Worm (Caenorhabditis elegans) whole organism, L4 larva: ENCODE results near the gene C30G12.1.

Experiments used
- F26F4.8 ChIP-seq: fragments of 200-800 bp; sonication (Bioruptor generic); conservative IDR thresholded peaks from 2 replicates; pipeline ENCODE4 v1.3.6; 2022; ENCODE audit warnings: missing genetic modification characterization, missing compliant biosample characterization
- F37D6.2 ChIP-seq: sonication (generic microtip); optimal IDR thresholded peaks from 2 replicates; lab custom pipeline; 2016; ENCODE audit warnings: mild to moderate bottlenecking, missing genetic modification characterization, missing compliant biosample characterization
- T26A8.4 ChIP-seq: fragments of 200-800 bp; sonication (Bioruptor generic); IDR thresholded peaks from 2 replicates; pipeline ENCODE4 v1.3.6; 2022; ENCODE audit warnings: missing genetic modification characterization, missing compliant biosample characterization
- ZK337.2 ChIP-seq: fragments of 200-800 bp; sonication (Bioruptor generic); IDR thresholded peaks from 2 replicates; pipeline ENCODE4 v1.3.6; 2022; ENCODE audit warnings: missing genetic modification reagents, missing genetic modification characterization, missing compliant biosample characterization
- aha-1 ChIP-seq: fragments of 150-350 bp; peaks from one replicate; lab custom pipeline; 2014; ENCODE audit warnings: missing biosample characterization, missing genetic modification characterization
- ama-1 ChIP-seq: fragments of 150-350 bp; optimal IDR thresholded peaks from 2 replicates; lab custom pipeline; 2014; ENCODE audit warnings: inconsistent platforms, mixed read lengths
- arid-1 ChIP-seq: fragments of 200-800 bp; sonication (Bioruptor generic); conservative IDR thresholded peaks from 2 replicates; pipeline ENCODE4 v1.3.6; 2022; ENCODE audit warnings: missing genetic modification reagents, missing genetic modification characterization, missing compliant biosample characterization
- ceh-44 ChIP-seq: fragments of 200-800 bp; sonication (Bioruptor generic); IDR thresholded peaks from 2 replicates; pipeline ENCODE4 v1.3.6; 2022; ENCODE audit warnings: missing genetic modification reagents, missing genetic modification characterization, missing compliant biosample characterization
- ceh-62 ChIP-seq: sonication (generic microtip); optimal IDR thresholded peaks from 2 replicates; lab custom pipeline; 2017; ENCODE audit warnings: missing biosample characterization, missing genetic modification characterization
- ces-1 ChIP-seq: fragments of 150-350 bp; sonication (generic microtip); optimal IDR thresholded peaks from 4 replicates; lab custom pipeline; 2014; ENCODE audit warnings: missing biosample characterization, missing genetic modification reagents, missing genetic modification characterization
- daf-16 ChIP-seq, 3 experiments: sonication (generic microtip); optimal IDR thresholded peaks; 2 replicates each; lab custom pipeline; 2016 to 2017; ENCODE audit warnings: missing genetic modification characterization in 3 of 3, missing genetic modification reagents in 3 of 3, mild to moderate bottlenecking in 2 of 3, missing compliant biosample characterization in 2 of 3, missing biosample characterization in 1 of 3, moderate library complexity in 1 of 3
- dmd-6 ChIP-seq: fragments of 200-800 bp; sonication (Bioruptor generic); IDR thresholded peaks from 2 replicates; pipeline ENCODE4 v1.3.6; 2022; ENCODE audit warnings: missing genetic modification reagents, missing genetic modification characterization, missing compliant biosample characterization
- dpl-1 ChIP-seq: fragments of 150-350 bp; optimal IDR thresholded peaks from 2 replicates; lab custom pipeline; 2014; ENCODE audit warnings: missing biosample characterization, missing genetic modification reagents, missing genetic modification characterization
- duxl-1 ChIP-seq: sonication (generic microtip); optimal IDR thresholded peaks from 2 replicates; lab custom pipeline; 2016; ENCODE audit warnings: mild to moderate bottlenecking, missing genetic modification characterization, moderate library complexity, missing compliant biosample characterization; ENCODE audit not compliant: poor library complexity
- dve-1 ChIP-seq: sonication (generic microtip); optimal IDR thresholded peaks from 2 replicates; lab custom pipeline; 2017; ENCODE audit warnings: antibody characterized with exemption, mild to moderate bottlenecking, missing genetic modification characterization, missing compliant biosample characterization; ENCODE audit not compliant: insufficient read depth
- hlh-11 ChIP-seq: fragments of 200-800 bp; sonication (Bioruptor generic); optimal IDR thresholded peaks from 2 replicates; lab custom pipeline; 2018; ENCODE audit warnings: mild to moderate bottlenecking, missing genetic modification characterization, missing compliant biosample characterization
- hlh-30 ChIP-seq: sonication (generic microtip); optimal IDR thresholded peaks from 2 replicates; lab custom pipeline; 2017; ENCODE audit warnings: antibody characterized with exemption, mild to moderate bottlenecking, missing genetic modification characterization, missing compliant biosample characterization; ENCODE audit not compliant: insufficient read depth
- jun-1 ChIP-seq: fragments of 150-350 bp; optimal IDR thresholded peaks from 2 replicates; lab custom pipeline; 2014; ENCODE audit warnings: missing biosample characterization, missing genetic modification reagents, missing genetic modification characterization
- lim-7 ChIP-seq: fragments of 200-800 bp; sonication (Bioruptor generic); IDR thresholded peaks from 2 replicates; pipeline ENCODE4 v1.3.6; 2022; ENCODE audit warnings: missing genetic modification characterization, missing compliant biosample characterization
- lin-13 ChIP-seq: fragments of 150-350 bp; optimal IDR thresholded peaks from 2 replicates; lab custom pipeline; 2014; ENCODE audit warnings: missing biosample characterization, missing genetic modification reagents, missing genetic modification characterization
- lin-29 ChIP-seq: fragments of 200-800 bp; sonication (Bioruptor generic); IDR thresholded peaks from 2 replicates; pipeline ENCODE4 v1.3.6; 2022; ENCODE audit warnings: missing genetic modification reagents, missing genetic modification characterization, missing compliant biosample characterization
- lsy-2 ChIP-seq, 2 experiments: fragments of 150-350 bp in 1 of 2; sonication (generic microtip) in 1 of 2; optimal IDR thresholded peaks; 2 replicates each; lab custom pipeline; 2014 to 2017; ENCODE audit warnings: missing biosample characterization in 2 of 2, missing genetic modification characterization in 2 of 2
- madf-9 ChIP-seq: fragments of 200-800 bp; sonication (Bioruptor generic); conservative IDR thresholded peaks from 2 replicates; pipeline ENCODE4 v1.3.6; 2022; ENCODE audit warnings: missing genetic modification reagents, missing genetic modification characterization, missing compliant biosample characterization
- mdl-1 ChIP-seq, 2 experiments: fragments of 150-350 bp in 1 of 2; sonication (generic microtip) in 1 of 2; optimal IDR thresholded peaks; 2 replicates each; lab custom pipeline; 2014 to 2017; ENCODE audit warnings: missing biosample characterization in 2 of 2, missing genetic modification characterization in 2 of 2
- mep-1 ChIP-seq: fragments of 150-350 bp; sonication (generic microtip); optimal IDR thresholded peaks from 3 replicates; lab custom pipeline; 2014; ENCODE audit warnings: missing biosample characterization, missing genetic modification characterization
- mxl-2 ChIP-seq: fragments of 200-800 bp; sonication (Bioruptor generic); conservative IDR thresholded peaks from 2 replicates; pipeline ENCODE4 v1.3.6; 2022; ENCODE audit warnings: missing genetic modification reagents, missing genetic modification characterization, missing compliant biosample characterization
- mxl-3 ChIP-seq: fragments of 200-800 bp; sonication (Bioruptor generic); optimal IDR thresholded peaks from 2 replicates; lab custom pipeline; 2018; ENCODE audit warnings: mild to moderate bottlenecking, missing genetic modification characterization, missing compliant biosample characterization
- nhr-10 ChIP-seq: fragments of 150-350 bp; optimal IDR thresholded peaks from 2 replicates; lab custom pipeline; 2014; ENCODE audit warnings: missing biosample characterization, missing genetic modification characterization
- nhr-102 ChIP-seq: sonication (generic microtip); optimal IDR thresholded peaks from 2 replicates; lab custom pipeline; 2016; ENCODE audit warnings: mild to moderate bottlenecking, missing genetic modification characterization, moderate library complexity, missing compliant biosample characterization
- nhr-237 ChIP-seq: sonication (generic microtip); optimal IDR thresholded peaks from 2 replicates; lab custom pipeline; 2017; ENCODE audit warnings: missing biosample characterization, missing genetic modification characterization
- nhr-28 ChIP-seq: fragments of 150-350 bp; optimal IDR thresholded peaks from 2 replicates; lab custom pipeline; 2014; ENCODE audit warnings: missing biosample characterization, missing genetic modification characterization
- nhr-77 ChIP-seq: fragments of 150-350 bp; optimal IDR thresholded peaks from 2 replicates; lab custom pipeline; 2014; ENCODE audit warnings: missing biosample characterization, missing genetic modification characterization
- php-3 ChIP-seq: fragments of 200-800 bp; sonication (Bioruptor generic); IDR thresholded peaks from 2 replicates; pipeline ENCODE4 v1.3.6; 2022; ENCODE audit warnings: missing genetic modification reagents, missing genetic modification characterization, missing compliant biosample characterization
- pqm-1 ChIP-seq: sonication (generic microtip); optimal IDR thresholded peaks from 2 replicates; lab custom pipeline; 2017; ENCODE audit warnings: missing biosample characterization, missing genetic modification characterization
- saeg-2 ChIP-seq: fragments of 200-800 bp; sonication (Bioruptor generic); IDR thresholded peaks from 2 replicates; pipeline ENCODE4 v1.3.6; 2022; ENCODE audit warnings: missing genetic modification reagents, missing genetic modification characterization, missing compliant biosample characterization
- snpc-1.2 ChIP-seq: fragments of 200-800 bp; sonication (Bioruptor generic); IDR thresholded peaks from 2 replicates; pipeline ENCODE4 v1.3.6; 2022; ENCODE audit warnings: missing genetic modification reagents, missing genetic modification characterization, missing compliant biosample characterization
- snpc-4 ChIP-seq: fragments of 150-350 bp; optimal IDR thresholded peaks from 2 replicates; lab custom pipeline; 2014; ENCODE audit warnings: missing biosample characterization, missing genetic modification characterization
- spr-3 ChIP-seq: fragments of 200-800 bp; sonication (Bioruptor generic); optimal IDR thresholded peaks from 2 replicates; lab custom pipeline; 2018; ENCODE audit warnings: mild to moderate bottlenecking, missing genetic modification characterization, missing compliant biosample characterization
- tra-1 ChIP-seq: fragments of 200-800 bp; sonication (Bioruptor generic); IDR thresholded peaks from 2 replicates; pipeline ENCODE4 v1.3.6; 2022; ENCODE audit warnings: missing genetic modification reagents, missing genetic modification characterization, missing compliant biosample characterization
- unc-62 ChIP-seq, 3 experiments: fragments of 150-350 bp in 1 of 3; sonication (generic microtip); optimal IDR thresholded peaks in 2 of 3; peaks in 1 of 3; 1 replicate in 1 of 3; 2 replicates in 2 of 3; lab custom pipeline; 2014 to 2017; ENCODE audit warnings: missing biosample characterization in 3 of 3, missing genetic modification characterization in 3 of 3, missing genetic modification reagents in 3 of 3, missing genotype in 1 of 3
- vab-7 ChIP-seq: fragments of 200-800 bp; sonication (Bioruptor generic); IDR thresholded peaks from 2 replicates; pipeline ENCODE4 v1.3.6; 2022; ENCODE audit warnings: missing genetic modification reagents, missing genetic modification characterization, missing compliant biosample characterization
- zag-1 ChIP-seq: fragments of 150-350 bp; optimal IDR thresholded peaks from 2 replicates; lab custom pipeline; 2014; ENCODE audit warnings: missing biosample characterization, missing genetic modification characterization

C30G12.1 gene

ce11 chrII:7277925-7278324, 21.2 kb upstream of the C30G12.1 start (continued):
- no peak for TF ChIP-seq mep-1 (tag; lab: Kevin White, UChicago)
- TF ChIP-seq, all 104 proteins: peak for 7

DNA sequence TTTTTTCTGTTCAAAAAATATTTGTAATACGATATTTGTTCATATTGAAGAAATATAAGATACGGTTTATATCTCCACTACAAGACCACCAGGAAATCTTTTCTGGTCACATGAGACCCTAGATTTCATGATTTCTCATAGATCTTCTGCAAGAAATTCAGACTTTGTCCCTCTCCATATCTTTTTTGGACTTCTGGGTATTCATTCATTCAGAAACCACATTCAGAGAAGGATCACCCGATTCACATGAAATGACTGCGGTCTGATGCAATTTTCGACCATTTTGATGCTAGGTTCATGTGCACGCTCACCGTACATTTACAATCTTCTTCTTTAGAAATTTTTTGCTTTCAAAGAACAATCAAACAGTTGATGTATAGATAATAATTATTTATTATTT, 19.3 kb upstream of the C30G12.1 start:
- TF ChIP-seq nhr-28 (tag; lab: Kevin White, UChicago) = peak; percentile 73
- TF ChIP-seq hlh-30 (tag; lab: Kevin White, UChicago) = peak; percentile 38
- peak in 1 of 2 experiments; percentile 63 for TF ChIP-seq unc-62 (GFP tag; optimal IDR thresholded peaks at IDR 0.05 in 1 of 2; lab: Kevin White, UChicago)
- no peak for TF ChIP-seq unc-62 (tag; optimal IDR thresholded peaks at IDR 0.05; lab: Kevin White, UChicago)
- peak; percentile 51 for TF ChIP-seq hlh-11
- no peak for TF ChIP-seq saeg-2 (GFP tag; lab: Robert Waterston, UW)
- TF ChIP-seq spr-3 = no peak
- peak in 1 of 2 experiments; percentile 67 for TF ChIP-seq mdl-1 (tag; optimal IDR thresholded peaks at IDR 0.05; lab: Kevin White, UChicago)
- TF ChIP-seq, all 104 proteins: peak for 5

ce11 chrII:7280584-7280983, 18.6 kb upstream of the C30G12.1 start:
- TF ChIP-seq hlh-11 (peak; percentile 36), pqm-1 (tag; lab: Kevin White, UChicago) (peak; percentile 21), dmd-6 (GFP tag; lab: Robert Waterston, UW) (peak; percentile 65), hlh-30 (tag; lab: Kevin White, UChicago) (peak; percentile 46), dve-1 (no peak), unc-62 (GFP tag; optimal IDR thresholded peaks at IDR 0.05 in 1 of 2; lab: Kevin White, UChicago) (peak in 1 of 2 experiments; percentile 59), unc-62 (tag; optimal IDR thresholded peaks at IDR 0.05; lab: Kevin White, UChicago) (no peak), zag-1 (tag; lab: Kevin White, UChicago) (no peak), mxl-3 (peak; percentile 29), mdl-1 (tag; optimal IDR thresholded peaks at IDR 0.05; lab: Kevin White, UChicago) (peak in 1 of 2 experiments; percentile 38), T26A8.4 (GFP tag; lab: Robert Waterston, UW) (no peak), daf-16 (GFP tag; optimal IDR thresholded peaks at IDR 0.05; lab: Kevin White, UChicago) (no peak), daf-16 (tag; optimal IDR thresholded peaks at IDR 0.05; lab: Kevin White, UChicago) (peak; percentile 3), lsy-2 (tag; optimal IDR thresholded peaks at IDR 0.05; lab: Kevin White, UChicago) (no peak), nhr-28 (tag; lab: Kevin White, UChicago) (peak; percentile 82)

- TF ChIP-seq snpc-4 (tag; lab: Kevin White, UChicago) (no peak), nhr-237 (tag; lab: Kevin White, UChicago) (no peak), aha-1 (peak; percentile 84), lin-29 (GFP tag; lab: Robert Waterston, UW) (no peak)
Measured at ce11 chrII:7283063-7283462, 16.1 kb upstream of the C30G12.1 start.

- TF ChIP-seq nhr-10 (tag; lab: Kevin White, UChicago) = no peak
- TF ChIP-seq F26F4.8 (GFP tag; lab: Robert Waterston, UW) = no peak
- TF ChIP-seq ama-1 = no peak
- peak; percentile 71; the same call in 1 of the 2 replicates for TF ChIP-seq tra-1 (GFP tag; lab: Robert Waterston, UW)
- TF ChIP-seq snpc-1.2 = no peak
- TF ChIP-seq F37D6.2 (tag; lab: Kevin White, UChicago) = no peak
- TF ChIP-seq nhr-77 (tag; lab: Kevin White, UChicago) = peak; percentile 51
- TF ChIP-seq mxl-2 = no peak
- no peak for TF ChIP-seq duxl-1 (tag; lab: Kevin White, UChicago)
- no peak for TF ChIP-seq lin-29 (GFP tag; lab: Robert Waterston, UW)
- no peak for TF ChIP-seq ZK337.2 (GFP tag; lab: Robert Waterston, UW)
- TF ChIP-seq dpl-1 (GFP tag; lab: Kevin White, UChicago) = no peak
- TF ChIP-seq ceh-62 (tag; lab: Kevin White, UChicago) = no peak
- TF ChIP-seq ces-1 (GFP tag; lab: Kevin White, UChicago) = no peak
- TF ChIP-seq lim-7 (GFP tag; lab: Robert Waterston, UW) = no peak
- TF ChIP-seq mdl-1 (tag; optimal IDR thresholded peaks at IDR 0.05; lab: Kevin White, UChicago) = peak in 1 of 2 experiments; percentile 68
- no peak for TF ChIP-seq ceh-44 (GFP tag; lab: Robert Waterston, UW)
- TF ChIP-seq mxl-3 = peak; percentile 38
- no peak for TF ChIP-seq jun-1 (tag; lab: Kevin White, UChicago)
- TF ChIP-seq php-3 (GFP tag; lab: Robert Waterston, UW) = peak; percentile 63; the same call in 1 of the 2 replicates
- TF ChIP-seq nhr-102 (tag; lab: Kevin White, UChicago) = no peak
- TF ChIP-seq arid-1 (GFP tag; lab: Robert Waterston, UW) = no peak
- no peak for TF ChIP-seq lin-13 (GFP tag; lab: Kevin White, UChicago)
- TF ChIP-seq madf-9 (GFP tag; lab: Robert Waterston, UW) = no peak
- TF ChIP-seq lsy-2 (tag; optimal IDR thresholded peaks at IDR 0.05; lab: Kevin White, UChicago) = peak in 1 of 2 experiments; percentile 1
- no peak for TF ChIP-seq vab-7 (GFP tag; lab: Robert Waterston, UW)
Measured at ce11 chrII:7287140-7287539, 12.0 kb upstream of the C30G12.1 start.
